Worm (Caenorhabditis elegans) whole organism, L2 larva: ENCODE data around the gene mbk-2.

Experiments
- C34F6.9 ChIP-seq: fragments of 150-350 bp; optimal IDR thresholded peaks from 2 replicates; lab custom pipeline; 2014; ENCODE audit warnings: missing biosample characterization, missing genetic modification characterization
- F13H6.1 ChIP-seq: sonication (generic microtip); optimal IDR thresholded peaks from 2 replicates; lab custom pipeline; 2016; ENCODE audit warnings: missing genetic modification characterization, missing compliant biosample characterization
- R02D3.7 ChIP-seq: fragments of 150-350 bp; optimal IDR thresholded peaks from 2 replicates; lab custom pipeline; 2014; ENCODE audit warnings: missing biosample characterization, missing genetic modification characterization
- Y55F3AM.14 ChIP-seq: fragments of 200-800 bp; sonication (Bioruptor generic); optimal IDR thresholded peaks from 2 replicates; lab custom pipeline; 2018; ENCODE audit warnings: mild to moderate bottlenecking, missing genetic modification characterization, missing compliant biosample characterization
- ZK546.5 ChIP-seq: sonication (generic microtip); optimal IDR thresholded peaks from 2 replicates; lab custom pipeline; 2017; ENCODE audit warnings: missing biosample characterization, missing genetic modification characterization
- alr-1 ChIP-seq: fragments of 150-350 bp; optimal IDR thresholded peaks from 2 replicates; lab custom pipeline; 2014; ENCODE audit warnings: missing biosample characterization, missing genetic modification characterization
- aly-2 ChIP-seq: fragments of 150-350 bp; optimal IDR thresholded peaks from 2 replicates; lab custom pipeline; 2014; ENCODE audit warnings: missing biosample characterization, missing genetic modification characterization
- ama-1 ChIP-seq: fragments of 150-350 bp; optimal IDR thresholded peaks from 2 replicates; lab custom pipeline; 2018; ENCODE audit warnings: inconsistent platforms
- blmp-1 ChIP-seq: sonication (generic microtip); optimal IDR thresholded peaks from 2 replicates; lab custom pipeline; 2017; ENCODE audit warnings: missing genetic modification characterization, mild to moderate bottlenecking, missing compliant biosample characterization, antibody characterized with exemption, moderate library complexity; ENCODE audit not compliant: insufficient read depth
- ceh-16 ChIP-seq: fragments of 150-350 bp; optimal IDR thresholded peaks from 2 replicates; lab custom pipeline; 2014; ENCODE audit warnings: missing biosample characterization, missing genetic modification characterization
- ceh-82 ChIP-seq: fragments of 150-350 bp; optimal IDR thresholded peaks from 2 replicates; lab custom pipeline; 2014; ENCODE audit warnings: missing biosample characterization, missing genetic modification characterization
- crh-2 ChIP-seq: sonication (generic microtip); optimal IDR thresholded peaks from 2 replicates; lab custom pipeline; 2017; ENCODE audit warnings: missing biosample characterization, missing genetic modification characterization
- dmd-4 ChIP-seq: sonication (generic microtip); optimal IDR thresholded peaks from 2 replicates; lab custom pipeline; 2017; ENCODE audit warnings: missing biosample characterization, missing genetic modification characterization
- egl-27 ChIP-seq: sonication (generic microtip); optimal IDR thresholded peaks from 3 replicates; lab custom pipeline; 2017; ENCODE audit warnings: missing biosample characterization, missing genetic modification reagents, missing genetic modification characterization
- elt-1 ChIP-seq: fragments of 150-350 bp; optimal IDR thresholded peaks from 2 replicates; lab custom pipeline; 2014; ENCODE audit warnings: missing biosample characterization, missing genetic modification characterization
- elt-3 ChIP-seq: sonication (generic microtip); optimal IDR thresholded peaks from 2 replicates; lab custom pipeline; 2017; ENCODE audit warnings: missing biosample characterization, missing genetic modification characterization
- fos-1 ChIP-seq: fragments of 150-350 bp; optimal IDR thresholded peaks from 2 replicates; lab custom pipeline; 2014; ENCODE audit warnings: missing biosample characterization, missing genetic modification characterization
- gmeb-1 ChIP-seq: fragments of 150-350 bp; optimal IDR thresholded peaks from 2 replicates; lab custom pipeline; 2014; ENCODE audit warnings: missing biosample characterization, missing genetic modification characterization
- lin-11 ChIP-seq: fragments of 150-350 bp; sonication (generic microtip); optimal IDR thresholded peaks from 2 replicates; lab custom pipeline; 2014; ENCODE audit warnings: missing biosample characterization, missing genetic modification characterization, inconsistent platforms, mixed read lengths
- lin-13 ChIP-seq: fragments of 150-350 bp; optimal IDR thresholded peaks from 2 replicates; lab custom pipeline; 2014; ENCODE audit warnings: missing biosample characterization, missing genetic modification reagents, missing genetic modification characterization
- lsy-2 ChIP-seq, 2 experiments: fragments of 150-350 bp in 1 of 2; sonication (generic microtip) in 1 of 2; optimal IDR thresholded peaks; 2 replicates each; lab custom pipeline; 2014 to 2017; ENCODE audit warnings: missing biosample characterization in 2 of 2, missing genetic modification characterization in 2 of 2
- mab-5 ChIP-seq: fragments of 150-350 bp; optimal IDR thresholded peaks from 2 replicates; lab custom pipeline; 2014; ENCODE audit warnings: missing biosample characterization, missing genetic modification characterization
- mbf-1 ChIP-seq: sonication (generic microtip); optimal IDR thresholded peaks from 2 replicates; lab custom pipeline; 2017; ENCODE audit warnings: missing biosample characterization, missing genetic modification characterization
- mdl-1 ChIP-seq, 2 experiments: fragments of 150-350 bp in 1 of 2; sonication (generic microtip) in 1 of 2; optimal IDR thresholded peaks; 2 replicates each; lab custom pipeline; 2017; ENCODE audit warnings: missing biosample characterization in 2 of 2, missing genetic modification characterization in 2 of 2
- nhr-10 ChIP-seq: sonication (generic microtip); optimal IDR thresholded peaks from 2 replicates; lab custom pipeline; 2017; ENCODE audit warnings: missing biosample characterization, missing genetic modification characterization
- nhr-11 ChIP-seq: fragments of 150-350 bp; optimal IDR thresholded peaks from 2 replicates; lab custom pipeline; 2014; ENCODE audit warnings: missing biosample characterization, missing genetic modification characterization
- nhr-12 ChIP-seq: fragments of 150-350 bp; optimal IDR thresholded peaks from 2 replicates; lab custom pipeline; 2014; ENCODE audit warnings: missing biosample characterization, missing genetic modification characterization
- nhr-21 ChIP-seq: fragments of 150-350 bp; optimal IDR thresholded peaks from 2 replicates; lab custom pipeline; 2014; ENCODE audit warnings: missing biosample characterization, missing genetic modification characterization
- nhr-23 ChIP-seq: fragments of 150-350 bp; optimal IDR thresholded peaks from 2 replicates; lab custom pipeline; 2014; ENCODE audit warnings: missing biosample characterization, missing genetic modification reagents, missing genetic modification characterization
- nhr-237 ChIP-seq: fragments of 150-350 bp; optimal IDR thresholded peaks from 2 replicates; lab custom pipeline; 2014; ENCODE audit warnings: missing biosample characterization, missing genetic modification characterization
- nhr-25 ChIP-seq: fragments of 150-350 bp; sonication (generic microtip); optimal IDR thresholded peaks from 3 replicates; lab custom pipeline; 2014; ENCODE audit warnings: missing biosample characterization, missing genetic modification characterization
- nhr-6 ChIP-seq: fragments of 150-350 bp; optimal IDR thresholded peaks from 2 replicates; lab custom pipeline; 2014; ENCODE audit warnings: missing biosample characterization, missing genetic modification characterization
- nhr-77 ChIP-seq: fragments of 150-350 bp; optimal IDR thresholded peaks from 2 replicates; lab custom pipeline; 2014; ENCODE audit warnings: missing biosample characterization, missing genetic modification characterization
- peb-1 ChIP-seq: fragments of 150-350 bp; optimal IDR thresholded peaks from 2 replicates; lab custom pipeline; 2014; ENCODE audit warnings: missing biosample characterization, missing genetic modification characterization
- sem-4 ChIP-seq: fragments of 150-350 bp; optimal IDR thresholded peaks from 2 replicates; lab custom pipeline; 2014; ENCODE audit warnings: missing biosample characterization, missing genetic modification reagents, missing genetic modification characterization
- skn-1 ChIP-seq: sonication (generic microtip); optimal IDR thresholded peaks from 2 replicates; lab custom pipeline; 2017; ENCODE audit warnings: missing biosample characterization, missing genetic modification characterization
- sma-3 ChIP-seq: sonication (generic microtip); optimal IDR thresholded peaks from 2 replicates; lab custom pipeline; 2016; ENCODE audit warnings: missing genetic modification reagents, missing genetic modification characterization, missing compliant biosample characterization
- sma-9 ChIP-seq, 2 experiments: fragments of 150-350 bp in 1 of 2; sonication (generic microtip) in 1 of 2; optimal IDR thresholded peaks; 2 replicates each; lab custom pipeline; 2014 to 2016; ENCODE audit warnings: missing genetic modification characterization in 2 of 2, mild to moderate bottlenecking in 1 of 2, missing biosample characterization in 1 of 2, missing compliant biosample characterization in 1 of 2, missing genetic modification reagents in 1 of 2, moderate library complexity in 1 of 2
- snpc-4 ChIP-seq: fragments of 150-350 bp; optimal IDR thresholded peaks from 2 replicates; lab custom pipeline; 2014; ENCODE audit warnings: missing biosample characterization, missing genetic modification characterization
- unc-39 ChIP-seq: fragments of 150-350 bp; optimal IDR thresholded peaks from 2 replicates; lab custom pipeline; 2014; ENCODE audit warnings: missing biosample characterization, missing genetic modification characterization
- unc-55 ChIP-seq: fragments of 150-350 bp; sonication (generic microtip); optimal IDR thresholded peaks from 3 replicates; lab custom pipeline; 2014; ENCODE audit warnings: missing biosample characterization, missing genetic modification reagents, missing genetic modification characterization
- unc-62 ChIP-seq: fragments of 150-350 bp; optimal IDR thresholded peaks from 2 replicates; lab custom pipeline; 2014; ENCODE audit warnings: missing biosample characterization, missing genetic modification reagents, missing genetic modification characterization
- zag-1 ChIP-seq: fragments of 150-350 bp; optimal IDR thresholded peaks from 2 replicates; lab custom pipeline; 2014; ENCODE audit warnings: missing biosample characterization, missing genetic modification characterization
- ztf-1 ChIP-seq: fragments of 200-800 bp; sonication (Bioruptor generic); conservative IDR thresholded peaks from 2 replicates; pipeline ENCODE4 v1.3.6; 2022; ENCODE audit warnings: missing genetic modification characterization, missing compliant biosample characterization
- ztf-11 ChIP-seq: sonication (generic microtip); optimal IDR thresholded peaks from 2 replicates; lab custom pipeline; 2017; ENCODE audit warnings: missing biosample characterization, missing genetic modification characterization

mbk-2 gene

DNA sequence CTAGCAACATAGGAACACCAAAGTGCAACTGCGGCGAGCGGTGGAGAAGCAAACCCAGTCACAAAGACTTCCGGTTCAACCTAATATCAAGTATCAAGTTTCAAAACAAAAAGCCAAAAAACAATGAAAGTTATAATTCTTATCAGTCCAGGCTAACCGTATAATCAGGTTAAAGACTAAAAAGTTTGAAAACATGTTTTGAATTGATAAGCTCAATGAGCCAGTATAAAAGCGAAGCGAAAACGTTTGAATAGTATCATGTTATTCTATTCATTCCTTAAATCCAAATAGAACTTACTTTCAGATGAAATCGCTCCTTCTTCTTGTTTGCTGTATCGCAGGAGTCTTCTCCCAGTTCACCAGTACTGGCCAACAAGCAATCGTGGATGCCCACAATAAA lies 42.1 kb downstream of the mbk-2 start, which contains the start of gene scl-11:
Gene scl-11, plus strand, starts transcription at position 301 of the 400 bp plus-strand sequence.
- TF ChIP-seq unc-39 (tag; lab: Kevin White, UChicago) (no peak), nhr-10 (tag; lab: Kevin White, UChicago) (no peak), nhr-6 (no peak), nhr-12 (tag; lab: Kevin White, UChicago) (no peak), egl-27 (tag; lab: Kevin White, UChicago) (no peak), ztf-11 (tag; lab: Kevin White, UChicago) (no peak), lsy-2 (tag; optimal IDR thresholded peaks at IDR 0.05; lab: Kevin White, UChicago) (no peak), snpc-4 (tag; lab: Kevin White, UChicago) (no peak), lin-13 (no peak), C34F6.9 (tag; lab: Kevin White, UChicago) (no peak), nhr-23 (tag; lab: Kevin White, UChicago) (no peak), fos-1 (tag; lab: Kevin White, UChicago) (no peak), nhr-77 (no peak), unc-62 (GFP tag; lab: Kevin White, UChicago) (no peak), sem-4 (tag; lab: Kevin White, UChicago) (no peak), unc-55 (GFP tag; lab: Kevin White, UChicago) (no peak)

- no peak for TF ChIP-seq R02D3.7 (tag; lab: Kevin White, UChicago)
- no peak for TF ChIP-seq ama-1 (lab: Kevin White, UChicago)
- no peak for TF ChIP-seq lin-11 (tag; lab: Kevin White, UChicago)
- TF ChIP-seq Y55F3AM.14 (GFP tag; lab: Kevin White, UChicago), result no peak
- no peak for TF ChIP-seq unc-62 (GFP tag; lab: Kevin White, UChicago)
- TF ChIP-seq nhr-77, result no peak
- TF ChIP-seq, all 48 proteins: peak for 0
Measured at ce11 chrIV:13052568-13052967, 43.6 kb downstream of the mbk-2 start, which contains the start of gene F49E11.7. Gene F49E11.7 (plus strand): TSS chrIV:13052868.

DNA sequence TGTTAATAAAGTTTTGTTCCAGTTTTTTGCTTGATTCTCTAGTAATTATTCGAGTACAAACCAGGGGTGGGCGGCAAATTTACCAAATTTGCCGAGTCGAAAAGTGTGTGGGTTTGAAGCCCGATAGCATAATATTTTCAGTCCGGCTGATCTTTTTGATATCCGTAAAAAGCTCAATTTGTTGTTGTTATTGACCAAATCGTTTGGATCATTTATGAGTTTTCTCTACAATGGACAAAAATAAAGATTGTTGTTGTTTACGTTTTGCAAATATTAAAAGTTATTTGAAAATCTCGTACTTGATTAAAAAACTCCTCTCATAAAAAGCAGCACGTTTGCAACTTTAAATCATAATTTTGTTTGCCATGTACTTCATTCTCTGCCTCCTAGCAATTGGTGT lies 47.1 kb downstream of the mbk-2 start, which contains the start of gene scl-1:
Gene scl-1, plus strand, starts transcription at position 301 of the 400 bp plus-strand sequence.
- TF ChIP-seq C34F6.9 (tag; lab: Kevin White, UChicago) (no peak), elt-1 (tag; lab: Kevin White, UChicago) (no peak), blmp-1 (no peak), elt-3 (no peak), ceh-16 (tag; lab: Kevin White, UChicago) (no peak), peb-1 (no peak)

- peak; percentile 98 for TF ChIP-seq fos-1 (tag; lab: Kevin White, UChicago)
- peak; percentile 68 for TF ChIP-seq skn-1
- no peak for TF ChIP-seq Y55F3AM.14 (GFP tag; lab: Kevin White, UChicago)
- no peak for TF ChIP-seq lin-13
- TF ChIP-seq alr-1, result no peak
- no peak for TF ChIP-seq elt-3
- TF ChIP-seq lsy-2 (tag; optimal IDR thresholded peaks at IDR 0.05; lab: Kevin White, UChicago), result no peak
- peak; percentile 54 for TF ChIP-seq crh-2 (tag; lab: Kevin White, UChicago)
- TF ChIP-seq unc-55 (GFP tag; lab: Kevin White, UChicago), result no peak
- TF ChIP-seq unc-39 (tag; lab: Kevin White, UChicago), result no peak
- TF ChIP-seq mab-5, result no peak
- TF ChIP-seq nhr-10 (tag; lab: Kevin White, UChicago), result no peak
- TF ChIP-seq mbf-1 (tag; lab: Kevin White, UChicago), result no peak
- TF ChIP-seq ama-1 (lab: Kevin White, UChicago), result no peak
- TF ChIP-seq nhr-21 (tag; lab: Kevin White, UChicago), result no peak
- TF ChIP-seq elt-1 (tag; lab: Kevin White, UChicago), result no peak
- no peak for TF ChIP-seq sma-3 (GFP tag; lab: Kevin White, UChicago)
- TF ChIP-seq lin-11 (tag; lab: Kevin White, UChicago), result no peak
- TF ChIP-seq ztf-11 (tag; lab: Kevin White, UChicago), result no peak
- TF ChIP-seq ztf-1 (GFP tag; lab: Robert Waterston, UW), result no peak
- no peak for TF ChIP-seq ceh-82 (tag; lab: Kevin White, UChicago)
- TF ChIP-seq mdl-1 (tag; optimal IDR thresholded peaks at IDR 0.05; lab: Kevin White, UChicago), result no peak
- TF ChIP-seq gmeb-1 (tag; lab: Kevin White, UChicago), result peak; percentile 46
- no peak for TF ChIP-seq ceh-16 (tag; lab: Kevin White, UChicago)
- no peak for TF ChIP-seq nhr-25 (tag; lab: Kevin White, UChicago)
- no peak for TF ChIP-seq unc-62 (GFP tag; lab: Kevin White, UChicago)
- TF ChIP-seq sma-9 (GFP tag; optimal IDR thresholded peaks at IDR 0.05; lab: Kevin White, UChicago), result peak; percentile 80
- no peak for TF ChIP-seq sma-9 (tag; optimal IDR thresholded peaks at IDR 0.05; lab: Kevin White, UChicago)
- TF ChIP-seq zag-1, result no peak
- TF ChIP-seq blmp-1, result no peak
- no peak for TF ChIP-seq dmd-4 (tag; lab: Kevin White, UChicago)
- TF ChIP-seq nhr-237, result no peak
- TF ChIP-seq aly-2, result no peak
- TF ChIP-seq sem-4 (tag; lab: Kevin White, UChicago), result no peak
- no peak for TF ChIP-seq nhr-12 (tag; lab: Kevin White, UChicago)
- TF ChIP-seq nhr-6, result no peak
- TF ChIP-seq nhr-11 (tag; lab: Kevin White, UChicago), result no peak
- TF ChIP-seq egl-27 (tag; lab: Kevin White, UChicago), result peak; percentile 11
- TF ChIP-seq F13H6.1 (tag; lab: Kevin White, UChicago), result peak; percentile 12
- no peak for TF ChIP-seq ZK546.5
- TF ChIP-seq peb-1, result no peak
Measured at ce11 chrIV:13057418-13057817, 48.5 kb downstream of the mbk-2 start, which contains the start of gene scl-2. Gene scl-2 (plus strand): TSS chrIV:13057710.
